Fruit fly (Drosophila melanogaster) whole organism, embryonic: ENCODE measurements around the gene CG6136.

ENCODE experiments used
- Bgb ChIP-seq: fragments of 200-800 bp; sonication (Bioruptor generic); IDR thresholded peaks from 2 replicates; pipeline ENCODE4 v1.3.6; 2022; ENCODE audit warnings: missing biosample characterization, missing genetic modification characterization; ENCODE audit not compliant: partially characterized antibody
- Bteb2 ChIP-seq: fragments of 200-800 bp; sonication (Bioruptor generic); optimal IDR thresholded peaks from 2 replicates; lab custom pipeline; 2016; ENCODE audit warnings: missing biosample characterization, missing genetic modification characterization
- CG10654 ChIP-seq: fragments of 200-800 bp; sonication (Bioruptor generic); optimal IDR thresholded peaks from 2 replicates; lab custom pipeline; 2016; ENCODE audit warnings: missing biosample characterization, missing genetic modification characterization
- CG11696 ChIP-seq: fragments of 200-800 bp; sonication (Bioruptor generic); IDR thresholded peaks from 2 replicates; pipeline ENCODE4 v1.3.6; 2022; ENCODE audit warnings: missing biosample characterization, missing genetic modification characterization
- CG11723 ChIP-seq: fragments of 200-800 bp; sonication (Bioruptor generic); optimal IDR thresholded peaks from 2 replicates; lab custom pipeline; 2017; ENCODE audit warnings: missing biosample characterization, mild to moderate bottlenecking, missing genetic modification characterization
- CG14014 ChIP-seq: fragments of 200-800 bp; sonication (Bioruptor generic); IDR thresholded peaks from 2 replicates; pipeline ENCODE4 v1.3.6; 2022; ENCODE audit warnings: missing biosample characterization, missing genetic modification characterization
- CG15011 ChIP-seq: fragments of 200-800 bp; sonication (Bioruptor generic); optimal IDR thresholded peaks from 3 replicates; lab custom pipeline; 2018; ENCODE audit warnings: missing biosample characterization, mild to moderate bottlenecking, missing genetic modification characterization
- CG15073 ChIP-seq: fragments of 200-800 bp; sonication (Bioruptor generic); optimal IDR thresholded peaks from 2 replicates; lab custom pipeline; 2016; ENCODE audit warnings: missing biosample characterization, missing genetic modification characterization
- CG1529 ChIP-seq: fragments of 200-800 bp; sonication (Bioruptor generic); optimal IDR thresholded peaks from 3 replicates; lab custom pipeline; 2018; ENCODE audit warnings: missing biosample characterization, missing genetic modification characterization
- CG17912 ChIP-seq: fragments of 200-800 bp; sonication (Bioruptor generic); optimal IDR thresholded peaks from 2 replicates; lab custom pipeline; 2018; ENCODE audit warnings: missing biosample characterization, mild to moderate bottlenecking, missing genetic modification characterization
- CG2202 ChIP-seq: fragments of 200-800 bp; sonication (Bioruptor generic); optimal IDR thresholded peaks from 2 replicates; lab custom pipeline; 2018; ENCODE audit warnings: missing biosample characterization, mild to moderate bottlenecking, missing genetic modification characterization
- CG30431 ChIP-seq: fragments of 200-800 bp; sonication (Bioruptor generic); optimal IDR thresholded peaks from 2 replicates; lab custom pipeline; 2017; ENCODE audit warnings: missing biosample characterization, missing genetic modification characterization
- CG33557 ChIP-seq: fragments of 200-800 bp; sonication (Bioruptor generic); optimal IDR thresholded peaks from 2 replicates; lab custom pipeline; 2019; ENCODE audit warnings: missing biosample characterization, mild to moderate bottlenecking, missing genetic modification characterization, moderate library complexity
- CG4617 ChIP-seq: fragments of 200-800 bp; sonication (Bioruptor generic); optimal IDR thresholded peaks from 3 replicates; lab custom pipeline; 2016; ENCODE audit warnings: missing biosample characterization, missing genetic modification characterization, borderline replicate concordance
- CG6689 ChIP-seq: fragments of 200-800 bp; sonication (Bioruptor generic); IDR thresholded peaks from 2 replicates; pipeline ENCODE4 v1.3.6; 2022; ENCODE audit warnings: missing biosample characterization, missing genetic modification characterization
- CG6765 ChIP-seq: fragments of 200-800 bp; sonication (Bioruptor generic); optimal IDR thresholded peaks from 3 replicates; lab custom pipeline; 2017; ENCODE audit warnings: missing biosample characterization, mild to moderate bottlenecking, missing genetic modification characterization
- CG8290 ChIP-seq, 3 experiments: fragments of 200-800 bp; sonication (Bioruptor generic); optimal IDR thresholded peaks; 2 replicates each; lab custom pipeline; 2016 to 2019; ENCODE audit warnings: missing biosample characterization in 3 of 3, missing genetic modification characterization in 3 of 3, mild to moderate bottlenecking in 2 of 3, moderate library complexity in 1 of 3
- CG8944 ChIP-seq: fragments of 200-800 bp; sonication (Bioruptor generic); optimal IDR thresholded peaks from 3 replicates; lab custom pipeline; 2016; ENCODE audit warnings: missing biosample characterization, missing genetic modification characterization
- CG9876 ChIP-seq: fragments of 200-800 bp; sonication (Bioruptor generic); optimal IDR thresholded peaks from 2 replicates; lab custom pipeline; 2016; ENCODE audit warnings: missing biosample characterization, missing genetic modification characterization
- CTCF ChIP-seq: fragments of 200-800 bp; sonication (Bioruptor generic); optimal IDR thresholded peaks from 2 replicates; lab custom pipeline; 2017; ENCODE audit warnings: missing biosample characterization, mild to moderate bottlenecking, missing genetic modification characterization, moderate library complexity
- D ChIP-seq, 2 experiments: fragments of 200-800 bp in 1 of 2; fragments of >200 bp in 1 of 2; sonication (Bioruptor generic) in 1 of 2; optimal IDR thresholded peaks; 2 replicates in 1 of 2; 3 replicates in 1 of 2; lab custom pipeline; 2017; ENCODE audit warnings: mild to moderate bottlenecking in 1 of 2, missing biosample characterization in 1 of 2, missing genetic modification characterization in 1 of 2, missing genetic modification reagents in 1 of 2
- Dfd ChIP-seq, 2 experiments: fragments of >200 bp; optimal IDR thresholded peaks; 2 replicates each; lab custom pipeline; 2017; ENCODE audit warnings: missing biosample characterization in 2 of 2, missing genetic modification characterization in 2 of 2
- Dip2 ChIP-seq: fragments of 200-800 bp; sonication (Bioruptor generic); IDR thresholded peaks from 2 replicates; pipeline ENCODE4 v1.3.6; 2022; ENCODE audit warnings: missing biosample characterization, missing genetic modification characterization
- Eip74EF ChIP-seq, 2 experiments: fragments of 200-800 bp in 1 of 2; fragments of >200 bp in 1 of 2; sonication (Bioruptor generic) in 1 of 2; optimal IDR thresholded peaks; 2 replicates each; lab custom pipeline; 2017 to 2019; ENCODE audit warnings: missing biosample characterization in 2 of 2, missing genetic modification characterization in 2 of 2, mild to moderate bottlenecking in 1 of 2, moderate library complexity in 1 of 2
- HLH54F ChIP-seq: fragments of 200-800 bp; sonication (Bioruptor generic); optimal IDR thresholded peaks from 3 replicates; lab custom pipeline; 2016; ENCODE audit warnings: missing biosample characterization, missing genetic modification characterization
- HLHmδ ChIP-seq: fragments of 200-800 bp; sonication (Bioruptor generic); optimal IDR thresholded peaks from 2 replicates; lab custom pipeline; 2018; ENCODE audit warnings: missing biosample characterization, mild to moderate bottlenecking, missing genetic modification characterization, moderate library complexity
- Hmr ChIP-seq: fragments of 200-800 bp; sonication (Bioruptor generic); optimal IDR thresholded peaks from 3 replicates; lab custom pipeline; 2017; ENCODE audit warnings: mild to moderate bottlenecking, missing biosample characterization, missing genetic modification reagents, missing genetic modification characterization
- Hmx ChIP-seq: fragments of 200-800 bp; sonication (Bioruptor generic); optimal IDR thresholded peaks from 2 replicates; lab custom pipeline; 2016; ENCODE audit warnings: missing biosample characterization, missing genetic modification characterization
- Pdp1 ChIP-seq, 2 experiments: fragments of 200-800 bp; sonication (Bioruptor generic); optimal IDR thresholded peaks; 3 replicates each; lab custom pipeline; 2016; ENCODE audit warnings: missing biosample characterization in 2 of 2, missing genetic modification characterization in 2 of 2, mild to moderate bottlenecking in 1 of 2, moderate library complexity in 1 of 2
- Ptx1 ChIP-seq: fragments of 200-800 bp; sonication (Bioruptor generic); IDR thresholded peaks from 2 replicates; pipeline ENCODE4 v1.3.6; 2022; ENCODE audit warnings: missing biosample characterization, missing genetic modification characterization
- Rfx ChIP-seq: fragments of 200-800 bp; sonication (Bioruptor generic); IDR thresholded peaks from 2 replicates; pipeline ENCODE4 v1.3.6; 2022; ENCODE audit warnings: missing biosample characterization, missing genetic modification characterization
- Sox100B ChIP-seq: fragments of 200-800 bp; sonication (Bioruptor generic); optimal IDR thresholded peaks from 3 replicates; lab custom pipeline; 2018; ENCODE audit warnings: missing biosample characterization, mild to moderate bottlenecking, missing genetic modification characterization
- al ChIP-seq: fragments of 200-800 bp; sonication (Bioruptor generic); IDR thresholded peaks from 2 replicates; pipeline ENCODE4 v1.3.6; 2022; ENCODE audit warnings: missing biosample characterization, missing genetic modification characterization
- ara ChIP-seq: fragments of 200-800 bp; sonication (Bioruptor generic); IDR thresholded peaks from 2 replicates; pipeline ENCODE4 v1.3.6; 2022; ENCODE audit warnings: missing biosample characterization, missing genetic modification characterization
- bsh ChIP-seq, 2 experiments: fragments of 200-800 bp; sonication (Bioruptor generic); optimal IDR thresholded peaks; 2 replicates each; lab custom pipeline; 2017 to 2018; ENCODE audit warnings: mild to moderate bottlenecking in 2 of 2, missing biosample characterization in 2 of 2, missing genetic modification characterization in 2 of 2, moderate library complexity in 1 of 2
- cad ChIP-seq: fragments of >200 bp; optimal IDR thresholded peaks from 2 replicates; lab custom pipeline; 2017; ENCODE audit warnings: missing biosample characterization, missing genetic modification characterization
- chif ChIP-seq, 2 experiments: fragments of 200-800 bp; sonication (Bioruptor generic); optimal IDR thresholded peaks; 3 replicates each; lab custom pipeline; 2016; ENCODE audit warnings: missing biosample characterization in 2 of 2, missing genetic modification characterization in 2 of 2
- crol ChIP-seq: fragments of 200-800 bp; sonication (Bioruptor generic); IDR thresholded peaks from 2 replicates; pipeline ENCODE4 v1.3.6; 2022; ENCODE audit warnings: missing biosample characterization, missing genetic modification characterization
- dan ChIP-seq: fragments of 200-800 bp; sonication (Bioruptor generic); IDR thresholded peaks from 2 replicates; pipeline ENCODE4 v1.3.6; 2022; ENCODE audit warnings: missing biosample characterization, missing genetic modification characterization
- ems ChIP-seq: fragments of 200-800 bp; sonication (Bioruptor generic); optimal IDR thresholded peaks from 3 replicates; lab custom pipeline; 2016; ENCODE audit warnings: missing biosample characterization, missing genetic modification characterization
- esg ChIP-seq: fragments of 200-800 bp; sonication (Bioruptor generic); conservative IDR thresholded peaks from 2 replicates; pipeline ENCODE4 v1.3.6; 2022; ENCODE audit warnings: missing biosample characterization, missing genetic modification characterization
- exex ChIP-seq: fragments of 200-800 bp; sonication (Bioruptor generic); optimal IDR thresholded peaks from 4 replicates; lab custom pipeline; 2018; ENCODE audit warnings: missing biosample characterization, mild to moderate bottlenecking, missing genetic modification characterization, moderate library complexity
- h ChIP-seq: fragments of >200 bp; optimal IDR thresholded peaks from 2 replicates; lab custom pipeline; 2017
- knrl ChIP-seq: fragments of 200-800 bp; sonication (Bioruptor generic); IDR thresholded peaks from 3 replicates; pipeline ENCODE4 v1.3.6; 2022; ENCODE audit warnings: missing biosample characterization, missing genetic modification characterization; ENCODE audit not compliant: partially characterized antibody
- lab ChIP-seq: fragments of 200-800 bp; sonication (Bioruptor generic); optimal IDR thresholded peaks from 3 replicates; lab custom pipeline; 2017; ENCODE audit warnings: missing biosample characterization, missing genetic modification characterization, mild to moderate bottlenecking, moderate library complexity, missing genetic modification reagents
- nmo ChIP-seq: fragments of 200-800 bp; sonication (Bioruptor generic); optimal IDR thresholded peaks from 2 replicates; lab custom pipeline; 2018; ENCODE audit warnings: missing biosample characterization, mild to moderate bottlenecking, missing genetic modification characterization, moderate library complexity
- org-1 ChIP-seq: fragments of 200-800 bp; sonication (Bioruptor generic); optimal IDR thresholded peaks from 2 replicates; lab custom pipeline; 2017; ENCODE audit warnings: missing biosample characterization, missing genetic modification characterization
- pho ChIP-seq: fragments of 200-800 bp; sonication (Bioruptor generic); optimal IDR thresholded peaks from 2 replicates; lab custom pipeline; 2016; ENCODE audit warnings: missing biosample characterization, missing genetic modification characterization
- schlank ChIP-seq: fragments of 200-800 bp; sonication (Bioruptor generic); optimal IDR thresholded peaks from 2 replicates; lab custom pipeline; 2018; ENCODE audit warnings: missing biosample characterization, mild to moderate bottlenecking, missing genetic modification characterization
- sens-2 ChIP-seq: fragments of 200-800 bp; sonication (Bioruptor generic); IDR thresholded peaks from 2 replicates; pipeline ENCODE4 v1.3.6; 2022; ENCODE audit warnings: missing biosample characterization, missing genetic modification characterization

CG6136 gene

dm6 chr3R:15408131-15408731, 36.2 kb upstream of the CG6136 start, which contains the start of gene Atx2 (continued):
- no peak for TF ChIP-seq Sox100B (GFP tag; lab: Kevin White, UChicago)
- TF ChIP-seq Bteb2, result peak; percentile 24
- no peak for TF ChIP-seq CG9876
- peak; percentile 69 for TF ChIP-seq nmo (GFP tag; lab: Kevin White, UChicago)
- TF ChIP-seq knrl, result peak; percentile 95
- no peak for TF ChIP-seq cad (GFP tag; lab: Kevin White, UChicago)
- TF ChIP-seq Rfx (GFP tag; lab: Robert Waterston, UW), result peak; percentile 65; the same call in 1 of the 2 replicates
- TF ChIP-seq al (GFP tag; lab: Robert Waterston, UW), result peak; percentile 31; the same call in 1 of the 2 replicates
- no peak for TF ChIP-seq dan (GFP tag; lab: Robert Waterston, UW)
- TF ChIP-seq esg (GFP tag; lab: Robert Waterston, UW), result no peak
- TF ChIP-seq CG10654 (GFP tag; lab: Kevin White, UChicago), result peak; percentile 5
- TF ChIP-seq CG6689 (GFP tag; lab: Robert Waterston, UW), result no peak
- no peak for TF ChIP-seq sens-2 (GFP tag; lab: Robert Waterston, UW)
- no peak for TF ChIP-seq CG15011
- TF ChIP-seq Dfd (GFP tag; optimal IDR thresholded peaks at IDR 0.05; lab: Kevin White, UChicago), result no peak
- no peak for TF ChIP-seq CG17912 (GFP tag; lab: Kevin White, UChicago)
- peak; percentile 97 for TF ChIP-seq CG4617
- peak in 1 of 2 experiments; percentile 31 for TF ChIP-seq Pdp1 (GFP tag; optimal IDR thresholded peaks at IDR 0.05; lab: Kevin White, UChicago)
- TF ChIP-seq CTCF, result peak; percentile 69
- no peak for TF ChIP-seq CG11696 (GFP tag; lab: Robert Waterston, UW)
- peak; percentile 30 for TF ChIP-seq CG8290 (GFP tag; optimal IDR thresholded peaks at IDR 0.05; lab: Kevin White, UChicago)
- TF ChIP-seq CG8290 (tag; optimal IDR thresholded peaks at IDR 0.05; lab: Kevin White, UChicago), result peak in 1 of 2 experiments; percentile 79
- TF ChIP-seq Hmr (GFP tag; lab: Kevin White, UChicago), result peak; percentile 59
- no peak for TF ChIP-seq CG33557 (GFP tag; lab: Kevin White, UChicago)
- TF ChIP-seq crol, result no peak
- TF ChIP-seq org-1 (GFP tag; lab: Kevin White, UChicago), result no peak
- no peak for TF ChIP-seq CG30431 (GFP tag; lab: Kevin White, UChicago)
- TF ChIP-seq CG2202, result peak; percentile 24
- TF ChIP-seq CG14014 (GFP tag; lab: Robert Waterston, UW), result 0 out of 2 replicates have a peak, but pooled peaks have one; percentile 36
- no peak for TF ChIP-seq Eip74EF (GFP tag; optimal IDR thresholded peaks at IDR 0.05; lab: Kevin White, UChicago)
- TF ChIP-seq CG8944, result peak; percentile 7
- TF ChIP-seq HLHmδ (GFP tag; lab: Kevin White, UChicago), result no peak
- TF ChIP-seq Hmx, result no peak
- TF ChIP-seq bsh (GFP tag; optimal IDR thresholded peaks at IDR 0.05; lab: Kevin White, UChicago), result peak in 1 of 2 experiments; percentile 5
- TF ChIP-seq CG15073 (GFP tag; lab: Kevin White, UChicago), result no peak
- TF ChIP-seq chif (GFP tag; optimal IDR thresholded peaks at IDR 0.05; lab: Kevin White, UChicago), result peak in 1 of 2 experiments; percentile 26
- no peak for TF ChIP-seq CG11723 (GFP tag; lab: Kevin White, UChicago)
- 0 out of 2 replicates have a peak, but pooled peaks have one; percentile 21 for TF ChIP-seq ara
- no peak for TF ChIP-seq h
- no peak for TF ChIP-seq Dip2 (GFP tag; lab: Robert Waterston, UW)
- TF ChIP-seq schlank (tag; lab: Kevin White, UChicago), result no peak
- no peak for TF ChIP-seq CG1529 (GFP tag; lab: Kevin White, UChicago)
- TF ChIP-seq Bgb (GFP tag; lab: Robert Waterston, UW), result peak; percentile 96
- TF ChIP-seq HLH54F (GFP tag; lab: Kevin White, UChicago), result peak; percentile 59
- TF ChIP-seq pho (GFP tag; lab: Kevin White, UChicago), result peak; percentile 73
- peak; percentile 60 for TF ChIP-seq lab (GFP tag; lab: Kevin White, UChicago)
- TF ChIP-seq D (optimal IDR thresholded peaks at IDR 0.05; lab: Kevin White, UChicago), result no peak
- no peak for TF ChIP-seq D (GFP tag; optimal IDR thresholded peaks at IDR 0.05; lab: Kevin White, UChicago)
- TF ChIP-seq Ptx1, result no peak
- TF ChIP-seq ems (GFP tag; lab: Kevin White, UChicago), result peak; percentile 27
- no peak for TF ChIP-seq CG6765 (GFP tag; lab: Kevin White, UChicago)
- no peak for TF ChIP-seq exex (tag; lab: Kevin White, UChicago)
